Worm (Caenorhabditis elegans): ENCODE data around the gene hmg-5.

- no peak for TF ChIP-seq ztf-29 (GFP tag; IDR thresholded peaks at IDR 0.05)
- TF ChIP-seq klf-2 (GFP tag; conservative IDR thresholded peaks at IDR 0.05), result no peak
- no peak for TF ChIP-seq flt-1 (GFP tag; IDR thresholded peaks at IDR 0.05)
- no peak for TF ChIP-seq T22C8.4 (GFP tag; IDR thresholded peaks at IDR 0.05)
These were observed 22.9 kb downstream of the hmg-5 start for ce11 chrIV:7623078-7623477.

Data from whole organism, midembryonic.